Fruit fly (Drosophila melanogaster) whole organism, embryonic: Measurements from ENCODE around the gene CG6415.

ENCODE experiments used
- CG12942 ChIP-seq: fragments of 200-800 bp; sonication (Bioruptor generic); optimal IDR thresholded peaks from 3 replicates; lab custom pipeline; 2016; ENCODE audit warnings: missing biosample characterization, missing genetic modification characterization
- CG14014 ChIP-seq: fragments of 200-800 bp; sonication (Bioruptor generic); IDR thresholded peaks from 2 replicates; pipeline ENCODE4 v1.3.6; 2022; ENCODE audit warnings: missing biosample characterization, missing genetic modification characterization
- CG16815 ChIP-seq: fragments of 200-800 bp; sonication (Bioruptor generic); optimal IDR thresholded peaks from 3 replicates; lab custom pipeline; 2017; ENCODE audit warnings: missing biosample characterization, mild to moderate bottlenecking, missing genetic modification characterization
- CG7372 ChIP-seq: fragments of 200-800 bp; sonication (Bioruptor generic); IDR thresholded peaks from 2 replicates; pipeline ENCODE4 v1.3.6; 2022; ENCODE audit warnings: missing biosample characterization, missing genetic modification characterization
- esg ChIP-seq: fragments of 200-800 bp; sonication (Bioruptor generic); conservative IDR thresholded peaks from 2 replicates; pipeline ENCODE4 v1.3.6; 2022; ENCODE audit warnings: missing biosample characterization, missing genetic modification characterization
- kay ChIP-seq: fragments of 200-800 bp; sonication (Bioruptor generic); optimal IDR thresholded peaks from 2 replicates; lab custom pipeline; 2016; ENCODE audit warnings: missing biosample characterization, missing genetic modification characterization

dm6 chr2L:10680584-10681080 is 22.8 kb upstream of the CG6415 start, which contains the start of gene CG17105:
- TF ChIP-seq esg (no peak), CG14014 (GFP tag; lab: Robert Waterston, UW) (no peak), kay (GFP tag; lab: Kevin White, UChicago) (no peak), CG16815 (GFP tag; lab: Kevin White, UChicago) (no peak), CG12942 (GFP tag; lab: Kevin White, UChicago) (no peak), CG7372 (GFP tag; lab: Robert Waterston, UW) (no peak)
